Fruit fly (Drosophila melanogaster) whole organism, wandering third instar larva: ENCODE measurements around the gene CG7328.

ENCODE experiments used
- Abd-B ChIP-seq: fragments of >200 bp; optimal IDR thresholded peaks from 2 replicates; lab custom pipeline; 2017; ENCODE audit warnings: missing biosample characterization, missing genetic modification characterization
- CG32264 ChIP-seq: fragments of 200-800 bp; sonication (Bioruptor generic); optimal IDR thresholded peaks from 2 replicates; lab custom pipeline; 2016; ENCODE audit warnings: missing biosample characterization, missing genetic modification characterization
- CG9705 ChIP-seq: fragments of 200-800 bp; sonication (Bioruptor generic); optimal IDR thresholded peaks from 2 replicates; lab custom pipeline; 2018; ENCODE audit warnings: missing biosample characterization, mild to moderate bottlenecking, missing genetic modification characterization
- GATAd ChIP-seq: sonication (Bioruptor generic); optimal IDR thresholded peaks from 2 replicates; lab custom pipeline; 2016; ENCODE audit warnings: missing biosample characterization, missing genetic modification characterization
- HLH106 ChIP-seq: fragments of 200-800 bp; optimal IDR thresholded peaks from 3 replicates; lab custom pipeline; 2019; ENCODE audit warnings: missing biosample characterization, mild to moderate bottlenecking, missing genetic modification characterization, moderate library complexity
- Hnf4 ChIP-seq: fragments of 200-800 bp; sonication (Bioruptor generic); optimal IDR thresholded peaks from 2 replicates; lab custom pipeline; 2016; ENCODE audit warnings: missing biosample characterization, mild to moderate bottlenecking, missing genetic modification characterization
- Hr78 ChIP-seq: fragments of >200 bp; optimal IDR thresholded peaks from 2 replicates; lab custom pipeline; 2017; ENCODE audit warnings: missing biosample characterization, missing genetic modification characterization
- Hr83 ChIP-seq: fragments of 200-300 bp; sonication (Bioruptor generic); optimal IDR thresholded peaks from 2 replicates; lab custom pipeline; 2016; ENCODE audit warnings: missing biosample characterization, mild to moderate bottlenecking, missing genetic modification characterization, moderate library complexity; ENCODE audit not compliant: poor library complexity, severe bottlenecking
- Jra ChIP-seq: sonication (Bioruptor generic); optimal IDR thresholded peaks from 2 replicates; lab custom pipeline; 2016; ENCODE audit warnings: missing biosample characterization, missing genetic modification characterization
- Mio ChIP-seq: sonication (Bioruptor generic); optimal IDR thresholded peaks from 2 replicates; lab custom pipeline; 2016; ENCODE audit warnings: missing biosample characterization, missing genetic modification characterization
- Myc ChIP-seq: fragments of >200 bp; optimal IDR thresholded peaks from 2 replicates; lab custom pipeline; 2017
- N ChIP-seq: fragments of >200 bp; optimal IDR thresholded peaks from 2 replicates; lab custom pipeline; 2018; ENCODE audit warnings: missing biosample characterization, missing external identifiers, missing genetic modification characterization
- Rel ChIP-seq, 2 experiments: fragments of 200-800 bp; sonication (Bioruptor generic) in 1 of 2; optimal IDR thresholded peaks; 2 replicates in 1 of 2; 3 replicates in 1 of 2; lab custom pipeline; 2016 to 2019; ENCODE audit warnings: mild to moderate bottlenecking in 2 of 2, missing biosample characterization in 2 of 2, missing genetic modification characterization in 2 of 2, moderate library complexity in 1 of 2
- Sp1 ChIP-seq: fragments of 200-800 bp; sonication (Bioruptor generic); optimal IDR thresholded peaks from 3 replicates; lab custom pipeline; 2019; ENCODE audit warnings: missing biosample characterization, mild to moderate bottlenecking, missing genetic modification characterization, moderate library complexity
- Vsx2 ChIP-seq: fragments of 200-300, 225-300 bp; sonication (Bioruptor generic); optimal IDR thresholded peaks from 2 replicates; lab custom pipeline; 2018; ENCODE audit warnings: missing biosample characterization, missing genetic modification characterization; ENCODE audit not compliant: partially characterized antibody
- br ChIP-seq: fragments of 200-800 bp; sonication (Bioruptor generic); optimal IDR thresholded peaks from 2 replicates; lab custom pipeline; 2016; ENCODE audit warnings: missing biosample characterization, missing genetic modification characterization
- brk ChIP-seq: fragments of 200-800 bp; sonication (Bioruptor generic); optimal IDR thresholded peaks from 2 replicates; lab custom pipeline; 2016; ENCODE audit warnings: missing biosample characterization, mild to moderate bottlenecking, missing genetic modification characterization
- dl ChIP-seq, 2 experiments: fragments of 175-275, 200-275 bp in 1 of 2; fragments of 200-275 bp in 1 of 2; sonication (Bioruptor generic); optimal IDR thresholded peaks; lab custom pipeline; 2018; ENCODE audit warnings: mild to moderate bottlenecking in 2 of 2, missing biosample characterization in 2 of 2, missing genetic modification characterization in 2 of 2, moderate library complexity in 2 of 2; ENCODE audit not compliant: partially characterized antibody in 2 of 2, insufficient read depth in 1 of 2
- dmrt93B ChIP-seq: fragments of 200-800 bp; sonication (Bioruptor generic); optimal IDR thresholded peaks from 2 replicates; lab custom pipeline; 2018; ENCODE audit warnings: missing biosample characterization, mild to moderate bottlenecking, missing genetic modification characterization
- dsf ChIP-seq: sonication (Bioruptor generic); optimal IDR thresholded peaks from 2 replicates; lab custom pipeline; 2016; ENCODE audit warnings: missing biosample characterization, missing genetic modification characterization, borderline replicate concordance
- fru ChIP-seq: fragments of 200-800 bp; sonication (Bioruptor generic); optimal IDR thresholded peaks from 3 replicates; lab custom pipeline; 2016; ENCODE audit warnings: missing biosample characterization, mild to moderate bottlenecking, missing genetic modification characterization
- h ChIP-seq: fragments of 200-800 bp; sonication (Bioruptor generic); optimal IDR thresholded peaks from 3 replicates; lab custom pipeline; 2016; ENCODE audit warnings: missing biosample characterization, mild to moderate bottlenecking, missing genetic modification characterization
- jim ChIP-seq: fragments of 175-275, 200-325 bp; sonication (Bioruptor generic); optimal IDR thresholded peaks from 2 replicates; lab custom pipeline; 2016; ENCODE audit warnings: missing biosample characterization, mild to moderate bottlenecking, missing genetic modification characterization
- lola ChIP-seq: fragments of >200 bp; optimal IDR thresholded peaks from 2 replicates; lab custom pipeline; 2017; ENCODE audit warnings: missing biosample characterization, missing genetic modification characterization
- pan ChIP-seq: fragments of >200 bp; optimal IDR thresholded peaks from 2 replicates; lab custom pipeline; 2017
- psq ChIP-seq: fragments of 200-800 bp; sonication (Bioruptor generic); optimal IDR thresholded peaks from 3 replicates; lab custom pipeline; 2017; ENCODE audit warnings: missing biosample characterization, mild to moderate bottlenecking, missing genetic modification characterization, moderate library complexity
- rgr ChIP-seq: fragments of 200-800 bp; sonication (Bioruptor generic); optimal IDR thresholded peaks from 3 replicates; lab custom pipeline; 2016; ENCODE audit warnings: missing biosample characterization, mild to moderate bottlenecking, missing genetic modification characterization
- sage ChIP-seq: fragments of 200-800 bp; sonication (Bioruptor generic); optimal IDR thresholded peaks from 2 replicates; lab custom pipeline; 2016; ENCODE audit warnings: missing biosample characterization, mild to moderate bottlenecking, missing genetic modification characterization
- sv ChIP-seq: fragments of 200-800 bp; sonication (Bioruptor generic); optimal IDR thresholded peaks from 3 replicates; lab custom pipeline; 2016; ENCODE audit warnings: missing biosample characterization, missing genetic modification characterization
- tai ChIP-seq: sonication (Bioruptor generic); optimal IDR thresholded peaks from 2 replicates; lab custom pipeline; 2016; ENCODE audit warnings: missing biosample characterization, missing genetic modification characterization
- woc ChIP-seq: sonication (Bioruptor generic); optimal IDR thresholded peaks from 2 replicates; lab custom pipeline; 2016; ENCODE audit warnings: missing biosample characterization, mild to moderate bottlenecking, missing genetic modification characterization

The CG7328 gene

DNA sequence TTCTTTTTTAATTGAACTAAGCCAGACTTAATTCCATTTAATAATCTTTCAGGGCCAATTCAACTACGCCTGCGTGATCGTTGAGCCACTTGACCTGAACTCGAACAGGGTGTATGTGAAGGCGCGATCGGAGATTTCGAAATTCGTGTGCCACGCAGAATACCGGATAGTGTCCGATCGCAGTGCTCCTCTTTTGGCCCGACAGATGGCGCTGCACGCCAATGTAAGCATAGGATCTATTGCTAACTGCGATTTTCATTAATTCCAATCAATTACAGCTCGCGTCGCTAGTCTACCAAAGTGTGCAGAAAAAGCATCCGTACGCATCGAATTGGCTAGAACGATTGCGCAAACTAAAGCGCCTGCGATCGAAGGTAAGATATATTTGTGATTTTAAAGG is 2.1 kb downstream of the CG7328 start:
- TF ChIP-seq Jra (GFP tag; lab: Kevin White, UChicago) (no peak), psq (no peak), dmrt93B (GFP tag; lab: Kevin White, UChicago) (no peak), HLH106 (no peak), Sp1 (GFP tag; lab: Kevin White, UChicago) (no peak), dl (GFP tag; optimal IDR thresholded peaks at IDR 0.05; lab: Kevin White, UChicago; ENCODE audit: insufficient read depth in 1 of 2, partially characterized antibody in 2 of 2) (no peak), Vsx2 (GFP tag; lab: Kevin White, UChicago) (no peak), N (GFP tag; lab: Kevin White, UChicago) (no peak), br (GFP tag; lab: Kevin White, UChicago) (no peak)

DNA sequence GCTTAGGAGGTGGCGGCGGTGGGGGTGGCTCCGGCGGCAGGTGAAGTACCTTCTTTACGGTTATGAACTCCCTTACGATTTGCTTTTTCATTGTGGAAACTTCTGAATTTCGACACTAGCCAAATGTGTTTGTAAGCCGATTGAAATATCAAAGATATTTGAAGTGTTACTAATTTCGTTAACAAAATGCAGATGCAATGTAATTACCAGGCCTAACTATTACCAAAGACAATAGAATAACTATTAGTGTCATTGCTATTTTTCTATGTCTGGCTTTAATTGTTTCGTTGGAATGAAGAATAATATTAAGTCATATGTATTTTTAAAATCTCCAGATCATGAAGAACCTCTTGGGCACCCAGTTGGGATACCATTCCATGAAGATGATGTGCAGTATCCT is 7.2 kb downstream of the CG7328 start, which contains the start of gene CG7335:
CG7335 (minus strand) TSS at position 101 of the 400 bp plus-strand sequence.
- TF ChIP-seq rgr (GFP tag; lab: Kevin White, UChicago) (no peak), Myc (no peak), psq (no peak), tai (GFP tag; lab: Kevin White, UChicago) (no peak), dsf (GFP tag; lab: Kevin White, UChicago) (no peak), CG32264 (GFP tag; lab: Kevin White, UChicago) (no peak)

DNA sequence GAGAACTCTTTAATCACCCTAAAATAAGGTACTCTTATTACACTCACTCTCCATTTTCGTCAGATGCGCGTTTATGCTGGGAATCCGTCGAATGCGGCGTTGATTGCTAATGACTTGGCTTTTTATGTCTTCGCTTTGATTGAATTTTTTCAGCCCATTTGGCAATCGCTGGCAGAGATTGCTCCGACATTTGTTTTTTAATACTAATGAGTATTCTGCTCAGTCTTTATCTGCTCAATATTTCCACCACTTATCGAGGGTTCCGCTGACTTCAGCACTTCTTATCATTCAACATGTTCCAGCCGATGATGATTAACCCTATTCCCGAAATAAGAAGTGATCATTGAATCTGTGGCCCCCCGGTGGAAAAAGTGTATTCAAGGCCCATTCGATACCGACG is 8.8 kb downstream of the CG7328 start, which contains the start of gene obst-J:
obst-J (minus strand) TSS at position 101 of the 400 bp plus-strand sequence.
- TF ChIP-seq Hnf4 (GFP tag; lab: Kevin White, UChicago) (no peak), jim (GFP tag; lab: Kevin White, UChicago) (no peak), Vsx2 (GFP tag; lab: Kevin White, UChicago) (no peak), GATAd (GFP tag; lab: Kevin White, UChicago) (no peak), pan (lab: Kevin White, UChicago) (no peak), lola (GFP tag; lab: Kevin White, UChicago) (no peak), HLH106 (no peak), sage (GFP tag; lab: Kevin White, UChicago) (no peak), fru (GFP tag; lab: Kevin White, UChicago) (no peak), psq (no peak), Mio (no peak), Abd-B (GFP tag; lab: Kevin White, UChicago) (no peak), sv (no peak), dl (GFP tag; optimal IDR thresholded peaks at IDR 0.05; lab: Kevin White, UChicago; ENCODE audit: insufficient read depth in 1 of 2, partially characterized antibody in 2 of 2) (no peak), Jra (GFP tag; lab: Kevin White, UChicago) (no peak), Myc (no peak), brk (GFP tag; lab: Kevin White, UChicago) (no peak)
- TF ChIP-seq, all 38 proteins: peak for 0

DNA sequence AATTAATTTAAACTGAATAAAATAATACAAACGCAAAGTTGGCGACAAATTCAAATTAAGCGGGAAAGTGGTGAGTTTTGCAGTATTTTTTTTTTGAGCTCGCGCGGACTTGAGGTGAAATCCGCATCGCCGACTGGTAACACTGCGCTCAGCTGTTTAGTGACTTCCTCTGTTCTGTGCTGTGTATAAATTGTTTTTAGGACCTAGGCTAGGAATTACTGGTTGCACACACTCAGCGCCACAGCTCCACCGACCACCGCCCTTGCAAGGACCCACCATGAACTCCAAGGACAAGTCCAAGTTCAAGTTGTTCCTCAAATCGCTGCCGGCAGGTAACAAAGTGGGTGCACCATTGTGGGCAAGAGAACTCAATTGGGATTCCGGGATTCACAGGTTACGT is 11.4 kb downstream of the CG7328 start, which contains the start of gene gig:
gig (plus strand) TSS at position 150 of the 400 bp plus-strand sequence.
- TF ChIP-seq Rel (GFP tag; optimal IDR thresholded peaks at IDR 0.05; lab: Kevin White, UChicago) (no peak), Rel (tag; optimal IDR thresholded peaks at IDR 0.05; lab: Kevin White, UChicago) (peak; percentile 91), GATAd (GFP tag; lab: Kevin White, UChicago) (no peak)
- TF ChIP-seq, all 38 proteins: peak for 1

DNA sequence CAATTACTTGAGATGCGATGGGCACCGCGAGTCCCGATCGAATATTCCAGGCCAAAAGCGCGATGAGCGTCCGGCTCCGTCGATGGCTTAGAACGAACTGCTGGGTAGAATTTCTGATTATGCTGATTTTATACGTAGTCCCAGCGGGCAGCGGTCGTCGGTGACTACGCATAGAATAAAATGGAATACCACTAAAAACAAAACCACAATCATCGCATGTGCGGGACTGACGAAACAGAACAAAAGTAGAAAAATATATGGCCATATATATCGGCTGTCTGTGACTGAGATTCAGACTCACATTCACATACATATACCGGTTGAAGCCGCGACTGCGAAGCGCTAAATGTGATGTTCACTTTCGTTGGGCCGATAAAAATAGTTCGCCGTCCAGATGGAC is 13.1 kb downstream of the CG7328 start, which contains the start of gene CG7365:
CG7365 (minus strand) TSS at position 101 of the 400 bp plus-strand sequence.
- no peak for TF ChIP-seq Mio
- TF ChIP-seq h (GFP tag; lab: Kevin White, UChicago) = no peak
- no peak for TF ChIP-seq sage (GFP tag; lab: Kevin White, UChicago)
- TF ChIP-seq GATAd (GFP tag; lab: Kevin White, UChicago) = no peak

DNA sequence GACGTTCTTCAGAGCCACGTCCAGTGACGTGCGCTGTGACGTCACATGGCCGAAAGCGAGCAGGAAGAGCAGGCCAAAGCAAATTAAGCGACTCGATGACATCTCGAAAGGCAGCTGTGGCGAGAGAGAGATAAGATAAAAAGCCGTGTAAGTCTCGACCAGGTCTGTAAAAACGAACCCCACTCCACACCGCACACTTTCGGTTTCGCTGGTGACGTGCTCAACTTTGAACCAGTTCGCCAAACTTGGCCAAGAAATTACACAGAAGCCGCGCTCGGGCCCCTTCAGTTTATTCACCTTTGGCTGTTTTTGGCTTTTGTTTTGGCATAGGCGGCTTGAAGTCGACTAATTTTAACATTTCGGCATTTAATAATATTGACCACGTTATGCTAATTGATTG is 14.3 kb downstream of the CG7328 start:
- TF ChIP-seq woc (no peak), sv (no peak), dmrt93B (GFP tag; lab: Kevin White, UChicago) (no peak), dl (GFP tag; optimal IDR thresholded peaks at IDR 0.05; lab: Kevin White, UChicago; ENCODE audit: insufficient read depth in 1 of 2, partially characterized antibody in 2 of 2) (no peak), Hr78 (GFP tag; lab: Kevin White, UChicago) (no peak), Hr83 (GFP tag; lab: Kevin White, UChicago) (no peak), dsf (GFP tag; lab: Kevin White, UChicago) (no peak), CG9705 (GFP tag; lab: Kevin White, UChicago) (no peak), br (GFP tag; lab: Kevin White, UChicago) (no peak), h (GFP tag; lab: Kevin White, UChicago) (no peak)
